Worm (Caenorhabditis elegans) whole organism, L4 larva: ENCODE results near the gene ins-39.
A peak's percentile ranks its signal among the peaks of the same experiment; 100 is the strongest.

ENCODE experiments used
- F10B5.3 ChIP-seq: sonication (generic microtip); optimal IDR thresholded peaks from 2 replicates; lab custom pipeline; 2016; ENCODE audit warnings: mild to moderate bottlenecking, missing genetic modification characterization, missing compliant biosample characterization
- F26F4.8 ChIP-seq: fragments of 200-800 bp; sonication (Bioruptor generic); conservative IDR thresholded peaks from 2 replicates; pipeline ENCODE4 v1.3.6; 2022; ENCODE audit warnings: missing genetic modification characterization, missing compliant biosample characterization
- F49E8.2 ChIP-seq: sonication (generic microtip); optimal IDR thresholded peaks from 2 replicates; lab custom pipeline; 2016; ENCODE audit warnings: missing compliant biosample characterization, mild to moderate bottlenecking, missing genetic modification characterization, borderline replicate concordance
- T26A8.4 ChIP-seq: fragments of 200-800 bp; sonication (Bioruptor generic); IDR thresholded peaks from 2 replicates; pipeline ENCODE4 v1.3.6; 2022; ENCODE audit warnings: missing genetic modification characterization, missing compliant biosample characterization
- Y5F2A.4 ChIP-seq: fragments of 200-800 bp; sonication (Bioruptor generic); optimal IDR thresholded peaks from 2 replicates; lab custom pipeline; 2018; ENCODE audit warnings: mild to moderate bottlenecking, missing genetic modification characterization, missing compliant biosample characterization
- ZK546.5 ChIP-seq, 2 experiments: sonication (generic microtip); optimal IDR thresholded peaks; 2 replicates each; lab custom pipeline; 2017; ENCODE audit warnings: missing biosample characterization in 2 of 2, missing genetic modification characterization in 2 of 2
- aha-1 ChIP-seq: fragments of 150-350 bp; peaks from one replicate; lab custom pipeline; 2014; ENCODE audit warnings: missing biosample characterization, missing genetic modification characterization
- ama-1 ChIP-seq: fragments of 150-350 bp; optimal IDR thresholded peaks from 2 replicates; lab custom pipeline; 2014; ENCODE audit warnings: inconsistent platforms, mixed read lengths
- ceh-20 ChIP-seq: fragments of 200-800 bp; sonication (Bioruptor generic); IDR thresholded peaks from 2 replicates; pipeline ENCODE4 v1.3.6; 2022; ENCODE audit warnings: missing genetic modification reagents, missing genetic modification characterization, missing compliant biosample characterization
- ceh-28 ChIP-seq: fragments of 150-350 bp; optimal IDR thresholded peaks from 2 replicates; lab custom pipeline; 2014; ENCODE audit warnings: missing biosample characterization, missing genetic modification reagents, missing genetic modification characterization
- ceh-44 ChIP-seq: fragments of 200-800 bp; sonication (Bioruptor generic); IDR thresholded peaks from 2 replicates; pipeline ENCODE4 v1.3.6; 2022; ENCODE audit warnings: missing genetic modification reagents, missing genetic modification characterization, missing compliant biosample characterization
- ceh-82 ChIP-seq: sonication (generic microtip); optimal IDR thresholded peaks from 2 replicates; lab custom pipeline; 2017; ENCODE audit warnings: missing biosample characterization, missing genetic modification characterization
- daf-16 ChIP-seq, 3 experiments: sonication (generic microtip); optimal IDR thresholded peaks; 2 replicates each; lab custom pipeline; 2016 to 2017; ENCODE audit warnings: missing genetic modification characterization in 3 of 3, missing genetic modification reagents in 3 of 3, mild to moderate bottlenecking in 2 of 3, missing compliant biosample characterization in 2 of 3, missing biosample characterization in 1 of 3, moderate library complexity in 1 of 3
- daf-19 ChIP-seq: fragments of 200-800 bp; sonication (Bioruptor generic); conservative IDR thresholded peaks from 2 replicates; pipeline ENCODE4 v1.3.6; 2022; ENCODE audit warnings: missing genetic modification characterization, missing compliant biosample characterization
- daf-8 ChIP-seq: fragments of 200-800 bp; sonication (Bioruptor generic); IDR thresholded peaks from 2 replicates; pipeline ENCODE4 v1.3.6; 2022; ENCODE audit warnings: missing genetic modification characterization, missing compliant biosample characterization
- dve-1 ChIP-seq: sonication (generic microtip); optimal IDR thresholded peaks from 2 replicates; lab custom pipeline; 2017; ENCODE audit warnings: antibody characterized with exemption, mild to moderate bottlenecking, missing genetic modification characterization, missing compliant biosample characterization; ENCODE audit not compliant: insufficient read depth
- egl-27 ChIP-seq: sonication (generic microtip); optimal IDR thresholded peaks from 3 replicates; lab custom pipeline; 2017; ENCODE audit warnings: missing biosample characterization, missing genetic modification reagents, missing genetic modification characterization
- egl-43 ChIP-seq: fragments of 200-800 bp; sonication (Bioruptor generic); IDR thresholded peaks from 2 replicates; pipeline ENCODE4 v1.3.6; 2022; ENCODE audit warnings: missing genetic modification reagents, missing genetic modification characterization, missing compliant biosample characterization
- fkh-10 ChIP-seq: fragments of 150-350 bp; optimal IDR thresholded peaks from 2 replicates; lab custom pipeline; 2014; ENCODE audit warnings: missing biosample characterization, missing genetic modification reagents, missing genetic modification characterization
- fos-1 ChIP-seq: fragments of 150-350 bp; optimal IDR thresholded peaks from 2 replicates; lab custom pipeline; 2014; ENCODE audit warnings: missing biosample characterization, missing genetic modification characterization
- hlh-11 ChIP-seq: fragments of 200-800 bp; sonication (Bioruptor generic); optimal IDR thresholded peaks from 2 replicates; lab custom pipeline; 2018; ENCODE audit warnings: mild to moderate bottlenecking, missing genetic modification characterization, missing compliant biosample characterization
- hmg-1.1 ChIP-seq: fragments of 200-800 bp; sonication (Bioruptor generic); IDR thresholded peaks from 2 replicates; pipeline ENCODE4 v1.3.6; 2022; ENCODE audit warnings: missing genetic modification reagents, missing genetic modification characterization, missing compliant biosample characterization
- lsy-2 ChIP-seq, 2 experiments: fragments of 150-350 bp in 1 of 2; sonication (generic microtip) in 1 of 2; optimal IDR thresholded peaks; 2 replicates each; lab custom pipeline; 2014 to 2017; ENCODE audit warnings: missing biosample characterization in 2 of 2, missing genetic modification characterization in 2 of 2
- madf-5 ChIP-seq, 2 experiments: fragments of 200-800 bp; sonication (Bioruptor generic); IDR thresholded peaks; 2 replicates each; pipeline ENCODE4 v1.3.6; 2022; ENCODE audit warnings: missing compliant biosample characterization in 2 of 2, missing genetic modification characterization in 2 of 2
- mxl-2 ChIP-seq: fragments of 200-800 bp; sonication (Bioruptor generic); conservative IDR thresholded peaks from 2 replicates; pipeline ENCODE4 v1.3.6; 2022; ENCODE audit warnings: missing genetic modification reagents, missing genetic modification characterization, missing compliant biosample characterization
- mxl-3 ChIP-seq: fragments of 200-800 bp; sonication (Bioruptor generic); optimal IDR thresholded peaks from 2 replicates; lab custom pipeline; 2018; ENCODE audit warnings: mild to moderate bottlenecking, missing genetic modification characterization, missing compliant biosample characterization
- nhr-10 ChIP-seq: fragments of 150-350 bp; optimal IDR thresholded peaks from 2 replicates; lab custom pipeline; 2014; ENCODE audit warnings: missing biosample characterization, missing genetic modification characterization
- nhr-102 ChIP-seq: sonication (generic microtip); optimal IDR thresholded peaks from 2 replicates; lab custom pipeline; 2016; ENCODE audit warnings: mild to moderate bottlenecking, missing genetic modification characterization, moderate library complexity, missing compliant biosample characterization
- nhr-11 ChIP-seq: fragments of 150-350 bp; optimal IDR thresholded peaks from 2 replicates; lab custom pipeline; 2014; ENCODE audit warnings: missing biosample characterization, missing genetic modification characterization
- nhr-111 ChIP-seq: fragments of 200-800 bp; sonication (Bioruptor generic); optimal IDR thresholded peaks from 2 replicates; lab custom pipeline; 2018; ENCODE audit warnings: mild to moderate bottlenecking, missing genetic modification characterization, missing compliant biosample characterization
- nhr-237 ChIP-seq: sonication (generic microtip); optimal IDR thresholded peaks from 2 replicates; lab custom pipeline; 2017; ENCODE audit warnings: missing biosample characterization, missing genetic modification characterization
- nhr-41 ChIP-seq: fragments of 200-800 bp; sonication (Bioruptor generic); IDR thresholded peaks from 2 replicates; pipeline ENCODE4 v1.3.6; 2022; ENCODE audit warnings: missing genetic modification reagents, missing genetic modification characterization, missing compliant biosample characterization
- php-3 ChIP-seq: fragments of 200-800 bp; sonication (Bioruptor generic); IDR thresholded peaks from 2 replicates; pipeline ENCODE4 v1.3.6; 2022; ENCODE audit warnings: missing genetic modification reagents, missing genetic modification characterization, missing compliant biosample characterization
- pqm-1 ChIP-seq: sonication (generic microtip); optimal IDR thresholded peaks from 2 replicates; lab custom pipeline; 2017; ENCODE audit warnings: missing biosample characterization, missing genetic modification characterization
- rbr-2 ChIP-seq: sonication (generic microtip); optimal IDR thresholded peaks from 2 replicates; lab custom pipeline; 2016; ENCODE audit warnings: missing genotype, missing genetic modification characterization, missing compliant biosample characterization
- set-16 ChIP-seq: fragments of 200-800 bp; sonication (Bioruptor generic); IDR thresholded peaks from 2 replicates; pipeline ENCODE4 v1.3.6; 2022; ENCODE audit warnings: missing genetic modification reagents, missing genetic modification characterization, missing compliant biosample characterization
- spr-1 ChIP-seq: sonication (generic microtip); optimal IDR thresholded peaks from 2 replicates; lab custom pipeline; 2016; ENCODE audit warnings: mild to moderate bottlenecking, missing genetic modification characterization, missing compliant biosample characterization
- tag-97 ChIP-seq: fragments of 200-800 bp; sonication (Bioruptor generic); IDR thresholded peaks from 2 replicates; pipeline ENCODE4 v1.3.6; 2022; ENCODE audit warnings: missing genetic modification characterization, missing compliant biosample characterization
- unc-130 ChIP-seq: sonication (generic microtip); optimal IDR thresholded peaks from 2 replicates; lab custom pipeline; 2016; ENCODE audit warnings: missing genetic modification reagents, missing genetic modification characterization, missing compliant biosample characterization
- vab-7 ChIP-seq: fragments of 200-800 bp; sonication (Bioruptor generic); IDR thresholded peaks from 2 replicates; pipeline ENCODE4 v1.3.6; 2022; ENCODE audit warnings: missing genetic modification reagents, missing genetic modification characterization, missing compliant biosample characterization
- zag-1 ChIP-seq: fragments of 150-350 bp; optimal IDR thresholded peaks from 2 replicates; lab custom pipeline; 2014; ENCODE audit warnings: missing biosample characterization, missing genetic modification characterization
- zfp-2 ChIP-seq: sonication (generic microtip); optimal IDR thresholded peaks from 2 replicates; lab custom pipeline; 2016; ENCODE audit warnings: mild to moderate bottlenecking, missing genetic modification characterization, missing compliant biosample characterization
- zfp-3 ChIP-seq: fragments of 200-800 bp; sonication (Bioruptor generic); conservative IDR thresholded peaks from 2 replicates; pipeline ENCODE4 v1.3.6; 2022; ENCODE audit warnings: missing genetic modification reagents, missing genetic modification characterization, missing compliant biosample characterization
- zip-11 ChIP-seq: fragments of 200-800 bp; sonication (Bioruptor generic); IDR thresholded peaks from 2 replicates; pipeline ENCODE4 v1.3.6; 2022; ENCODE audit warnings: missing genetic modification characterization, missing compliant biosample characterization
- zip-2 ChIP-seq: fragments of 150-350 bp; optimal IDR thresholded peaks from 2 replicates; lab custom pipeline; 2014; ENCODE audit warnings: missing biosample characterization, missing genetic modification characterization
- ztf-7 ChIP-seq: fragments of 150-350 bp; optimal IDR thresholded peaks from 2 replicates; lab custom pipeline; 2014; ENCODE audit warnings: missing biosample characterization, missing genetic modification characterization

ins-39 gene

ce11 chrX:1322997-1323396 lies 21.2 kb downstream of the ins-39 start (continued):
- TF ChIP-seq fkh-10 (GFP tag; lab: Kevin White, UChicago) = peak; percentile 85
- TF ChIP-seq unc-130 (GFP tag; lab: Kevin White, UChicago) = no peak

- no peak for TF ChIP-seq unc-130 (GFP tag; lab: Kevin White, UChicago)
- no peak for TF ChIP-seq ceh-44 (GFP tag; lab: Robert Waterston, UW)
- TF ChIP-seq nhr-111 (GFP tag; lab: Kevin White, UChicago) = no peak
- no peak for TF ChIP-seq mxl-3 (GFP tag; lab: Kevin White, UChicago)
- no peak for TF ChIP-seq zfp-2
- TF ChIP-seq rbr-2 (tag; lab: Kevin White, UChicago) = no peak
- no peak for TF ChIP-seq ZK546.5 (tag; optimal IDR thresholded peaks at IDR 0.05; lab: Kevin White, UChicago)
- TF ChIP-seq set-16 (GFP tag; lab: Robert Waterston, UW) = no peak
- TF ChIP-seq hlh-11 (tag; lab: Kevin White, UChicago) = no peak
- TF ChIP-seq zfp-3 = no peak
- TF ChIP-seq aha-1 (tag; lab: Kevin White, UChicago) = no peak
- TF ChIP-seq madf-5 (GFP tag; IDR thresholded peaks at IDR 0.05; lab: Robert Waterston, UW) = no peak
Measured at ce11 chrX:1321044-1321443, 23.2 kb downstream of the ins-39 start, which contains the start of gene pdk-1. TSS of gene pdk-1 (plus strand) at chrX:1321344.

ce11 chrX:1319708-1320107 lies 24.5 kb downstream of the ins-39 start:
- TF ChIP-seq tag-97 (GFP tag; lab: Robert Waterston, UW) = no peak
- TF ChIP-seq F10B5.3 (tag; lab: Kevin White, UChicago) = no peak
- TF ChIP-seq ceh-82 = no peak
- TF ChIP-seq zip-11 (GFP tag; lab: Robert Waterston, UW) = no peak
- 0 out of 2 replicates have a peak, but pooled peaks have one; percentile 36 for TF ChIP-seq nhr-41 (GFP tag; lab: Robert Waterston, UW)
- TF ChIP-seq zag-1 (tag; lab: Kevin White, UChicago) = no peak
- TF ChIP-seq fkh-10 (GFP tag; lab: Kevin White, UChicago) = no peak
- peak; percentile 72 for TF ChIP-seq egl-43 (GFP tag; lab: Robert Waterston, UW)
- TF ChIP-seq lsy-2 (tag; optimal IDR thresholded peaks at IDR 0.05; lab: Kevin White, UChicago) = peak in 1 of 2 experiments; percentile 26
- no peak for TF ChIP-seq Y5F2A.4 (GFP tag; lab: Kevin White, UChicago)
- no peak for TF ChIP-seq zfp-3
- TF ChIP-seq mxl-2 (GFP tag; lab: Robert Waterston, UW) = no peak
- TF ChIP-seq zfp-2 = no peak
- no peak for TF ChIP-seq F49E8.2 (tag; lab: Kevin White, UChicago)
- peak; percentile 33 for TF ChIP-seq nhr-102 (tag; lab: Kevin White, UChicago)
- no peak for TF ChIP-seq nhr-237 (tag; lab: Kevin White, UChicago)
- no peak for TF ChIP-seq ama-1 (lab: Kevin White, UChicago)
- peak; percentile 79 for TF ChIP-seq mxl-3 (GFP tag; lab: Kevin White, UChicago)
- peak; percentile 25 for TF ChIP-seq pqm-1 (tag; lab: Kevin White, UChicago)
- no peak for TF ChIP-seq nhr-10
- TF ChIP-seq nhr-111 (GFP tag; lab: Kevin White, UChicago) = no peak
- TF ChIP-seq zip-2 = no peak
- TF ChIP-seq ztf-7 (tag; lab: Kevin White, UChicago) = no peak
- TF ChIP-seq egl-27 (tag; lab: Kevin White, UChicago) = no peak
- peak; percentile 80 for TF ChIP-seq php-3 (GFP tag; lab: Robert Waterston, UW)
- TF ChIP-seq rbr-2 (tag; lab: Kevin White, UChicago) = peak; percentile 84
- peak; percentile 64 for TF ChIP-seq ceh-28 (tag; lab: Kevin White, UChicago)
- no peak for TF ChIP-seq daf-19
- no peak for TF ChIP-seq daf-8 (GFP tag; lab: Robert Waterston, UW)
- TF ChIP-seq fos-1 (tag; lab: Kevin White, UChicago) = no peak
- TF ChIP-seq nhr-11 (tag; lab: Kevin White, UChicago) = peak; percentile 27
- no peak for TF ChIP-seq F26F4.8
- peak; percentile 63 for TF ChIP-seq T26A8.4 (GFP tag; lab: Robert Waterston, UW)
- TF ChIP-seq dve-1 (tag; lab: Kevin White, UChicago) = peak; percentile 62
- TF ChIP-seq vab-7 (GFP tag; lab: Robert Waterston, UW) = 0 out of 2 replicates have a peak, but pooled peaks have one; percentile 35
- TF ChIP-seq ceh-20 (GFP tag; lab: Robert Waterston, UW) = no peak
- peak; percentile 26 for TF ChIP-seq spr-1 (tag; lab: Kevin White, UChicago)
- peak; percentile 88 for TF ChIP-seq hmg-1.1
- peak; percentile 32 to 66 for TF ChIP-seq daf-16 (GFP tag; optimal IDR thresholded peaks at IDR 0.05; lab: Kevin White, UChicago)
- peak; percentile 84 for TF ChIP-seq daf-16 (tag; optimal IDR thresholded peaks at IDR 0.05; lab: Kevin White, UChicago)
